Fruit fly (Drosophila melanogaster): ENCODE data around the gene CG11357.

Gene CG11357

DNA sequence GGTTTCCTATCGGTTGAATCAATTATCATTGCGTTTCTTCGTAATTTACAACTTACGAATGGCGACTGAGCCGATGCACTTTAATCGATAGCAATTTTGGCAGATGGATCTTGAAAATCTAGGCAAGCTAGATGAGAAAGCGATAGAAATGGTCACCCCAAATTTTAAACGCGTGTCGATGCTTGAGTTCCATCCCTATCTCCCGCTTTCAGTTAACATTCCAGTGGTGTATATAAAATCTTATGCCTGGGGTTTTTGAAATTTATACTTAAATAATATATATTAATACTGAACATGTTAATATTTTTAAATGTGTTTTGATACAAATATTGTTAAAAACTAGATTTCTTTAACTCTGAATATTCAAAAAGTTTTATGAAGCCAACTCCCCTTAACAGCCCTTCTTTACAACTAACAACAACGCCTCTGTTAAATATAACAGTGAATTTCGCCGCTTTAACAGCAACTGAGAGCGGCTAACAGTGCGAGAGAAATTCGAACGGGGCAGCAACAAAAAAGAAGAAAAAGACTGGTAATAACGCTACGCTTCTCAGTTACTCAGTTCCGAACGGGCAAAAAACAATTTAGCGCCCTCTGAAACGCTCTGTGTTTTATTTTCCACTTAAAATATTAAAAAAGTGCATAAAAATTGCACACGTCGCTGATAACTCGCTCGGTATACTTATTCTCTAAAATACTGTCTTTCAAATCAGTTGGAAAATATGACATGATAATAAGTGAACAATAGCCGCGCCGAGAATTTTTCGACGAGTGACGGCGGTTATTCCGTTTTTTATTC is at the start of gene CG11357:
Gene CG11357, plus strand, starts transcription at position 479 of the 799 bp plus-strand sequence.
- TF ChIP-seq CG17385 (GFP tag; optimal IDR thresholded peaks at IDR 0.05) (peak; percentile 96), CG2875 (GFP tag; optimal IDR thresholded peaks at IDR 0.05) (peak; percentile 97), zfh2 (GFP tag; optimal IDR thresholded peaks at IDR 0.05) (peak; percentile 83), CG18619 (GFP tag; optimal IDR thresholded peaks at IDR 0.05) (peak; percentile 98), dpn (GFP tag; optimal IDR thresholded peaks at IDR 0.05) (peak; percentile 86 to 99), CG31441 (GFP tag; IDR thresholded peaks at IDR 0.05) (peak; percentile 98), klu (GFP tag; IDR thresholded peaks at IDR 0.05) (peak; percentile 98), tup (GFP tag; optimal IDR thresholded peaks at IDR 0.05) (peak; percentile 89), wor (GFP tag; IDR thresholded peaks at IDR 0.05) (peak; percentile 96), mirr (GFP tag; optimal IDR thresholded peaks at IDR 0.05) (peak; percentile 88), HmgD (GFP tag; optimal IDR thresholded peaks at IDR 0.05) (no peak), Doc3 (GFP tag; IDR thresholded peaks at IDR 0.05; ENCODE audit: partially characterized antibody) (peak; percentile 74), CG10462 (GFP tag; optimal IDR thresholded peaks at IDR 0.05) (peak; percentile 94), ERR (GFP tag; optimal IDR thresholded peaks at IDR 0.05) (peak; percentile 35), CG17829 (tag; optimal IDR thresholded peaks at IDR 0.05) (peak; percentile 99), ab (GFP tag; optimal IDR thresholded peaks at IDR 0.05) (no peak), Ssrp (tag; optimal IDR thresholded peaks at IDR 0.05) (peak; percentile 98), Nf-YA (GFP tag; IDR thresholded peaks at IDR 0.05) (peak; percentile 98), CG9727 (GFP tag; optimal IDR thresholded peaks at IDR 0.05) (peak; percentile 99), sqz (GFP tag; optimal IDR thresholded peaks at IDR 0.05) (peak; percentile 98), NfI (GFP tag; optimal IDR thresholded peaks at IDR 0.05) (peak; percentile 99), Jarid2 (GFP tag; optimal IDR thresholded peaks at IDR 0.05) (peak; percentile 84), stc (GFP tag; IDR thresholded peaks at IDR 0.05) (peak; percentile 99), cad (GFP tag; optimal IDR thresholded peaks at IDR 0.05) (no peak), cg (GFP tag; optimal IDR thresholded peaks at IDR 0.05) (no peak), fd102C (GFP tag; optimal IDR thresholded peaks at IDR 0.05) (peak; percentile 75), ATbp (GFP tag; optimal IDR thresholded peaks at IDR 0.05) (peak; percentile 98), ttk (GFP tag; IDR thresholded peaks at IDR 0.05) (peak; percentile 98), tna (GFP tag; IDR thresholded peaks at IDR 0.05; ENCODE audit: partially characterized antibody) (peak; percentile 63), MBD-R2 (GFP tag; IDR thresholded peaks at IDR 0.05) (peak; percentile 99), inv (GFP tag; IDR thresholded peaks at IDR 0.05; ENCODE audit: partially characterized antibody) (peak; percentile 68), CG6654 (GFP tag; optimal IDR thresholded peaks at IDR 0.05) (peak; percentile 83), CG18599 (GFP tag; optimal IDR thresholded peaks at IDR 0.05) (peak; percentile 99), gsb-n (tag; optimal IDR thresholded peaks at IDR 0.05) (peak; percentile 99), dan (GFP tag; IDR thresholded peaks at IDR 0.05) (peak; percentile 84), abd-A (tag; optimal IDR thresholded peaks at IDR 0.05) (peak; percentile 87), CG34224 (GFP tag; IDR thresholded peaks at IDR 0.05; ENCODE audit: partially characterized antibody) (peak; percentile 55), Side (GFP tag; optimal IDR thresholded peaks at IDR 0.05) (peak; percentile 73), CG12219 (GFP tag; optimal IDR thresholded peaks at IDR 0.05) (peak; percentile 96), ac (GFP tag; optimal IDR thresholded peaks at IDR 0.05) (peak; percentile 88), CG5953 (GFP tag; IDR thresholded peaks at IDR 0.05) (peak; percentile 96), Trl (optimal IDR thresholded peaks at IDR 0.05) (peak; percentile 84 to 87), Trl (GFP tag; optimal IDR thresholded peaks at IDR 0.05) (peak; percentile 80), CG17359 (tag; optimal IDR thresholded peaks at IDR 0.05) (peak; percentile 99), mam (GFP tag; optimal IDR thresholded peaks at IDR 0.05) (peak; percentile 86), CG5180 (GFP tag; optimal IDR thresholded peaks at IDR 0.05) (peak; percentile 91), nerfin-2 (GFP tag; IDR thresholded peaks at IDR 0.05; ENCODE audit: partially characterized antibody) (peak; percentile 54), repo (GFP tag; optimal IDR thresholded peaks at IDR 0.05) (peak; percentile 73), CG2678 (tag; optimal IDR thresholded peaks at IDR 0.05) (peak; percentile 99)

All from whole organism, embryonic.